Fruit fly (Drosophila melanogaster): ENCODE measurements around the gene if.
A peak's percentile ranks its signal among the peaks of the same experiment; 100 is the strongest.

dm6 chrX:16772882-16773827 lies 10.1 kb downstream of the if start:
- TF ChIP-seq amos (GFP tag; IDR thresholded peaks at IDR 0.05; ENCODE audit: partially characterized antibody) (no peak), ttk (GFP tag; IDR thresholded peaks at IDR 0.05) (peak; percentile 72), Bgb (GFP tag; IDR thresholded peaks at IDR 0.05; ENCODE audit: partially characterized antibody) (no peak), CG33213 (GFP tag; optimal IDR thresholded peaks at IDR 0.05) (peak; percentile 44), sim (GFP tag; IDR thresholded peaks at IDR 0.05) (peak; percentile 48; the same call in 1 of the 2 replicates), HLHmδ (GFP tag; optimal IDR thresholded peaks at IDR 0.05) (no peak), CG16815 (GFP tag; optimal IDR thresholded peaks at IDR 0.05) (peak; percentile 29), CG1647 (GFP tag; optimal IDR thresholded peaks at IDR 0.05) (peak; percentile 15), CG2199 (GFP tag; IDR thresholded peaks at IDR 0.05) (peak; percentile 70; the same call in 1 of the 3 replicates), Dref (GFP tag; IDR thresholded peaks at IDR 0.05) (no peak), Stat92E (GFP tag; optimal IDR thresholded peaks at IDR 0.05) (no peak), TFAM (GFP tag; optimal IDR thresholded peaks at IDR 0.05) (no peak), gem (tag; optimal IDR thresholded peaks at IDR 0.05) (peak; percentile 59), B-H2 (GFP tag; optimal IDR thresholded peaks at IDR 0.05) (no peak)
